Worm (Caenorhabditis elegans) whole organism, L1 larva: ENCODE results near the gene C06A1.7.

ENCODE experiments used
- nhr-76 ChIP-seq: sonication (generic microtip); optimal IDR thresholded peaks from 2 replicates; lab custom pipeline; 2017; ENCODE audit warnings: missing biosample characterization, missing genetic modification characterization
- nhr-77 ChIP-seq: fragments of 150-350 bp; optimal IDR thresholded peaks from 2 replicates; lab custom pipeline; 2014; ENCODE audit warnings: missing biosample characterization, missing genetic modification characterization

DNA sequence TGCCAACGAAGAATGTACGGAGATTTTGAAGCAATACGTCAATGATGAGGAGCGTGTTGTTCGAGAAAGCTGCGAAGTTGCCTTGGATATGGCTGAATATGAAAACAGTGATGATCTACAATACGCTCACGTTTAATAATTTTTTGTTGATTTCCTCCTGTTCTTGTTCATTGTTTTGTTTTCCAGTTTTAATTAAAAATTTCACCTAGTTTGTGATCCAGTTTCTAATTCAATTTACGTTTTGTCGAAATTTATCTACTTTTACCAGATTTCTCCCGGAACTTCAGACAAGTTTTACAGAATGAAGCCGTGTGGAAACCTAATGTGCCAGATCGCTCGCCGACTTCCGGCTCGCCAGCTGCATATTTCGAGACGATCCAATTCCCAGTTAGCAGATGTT lies 16.1 kb downstream of the C06A1.7 start, which contains the start of gene dap-3:
- no peak for TF ChIP-seq nhr-77 (tag; lab: Kevin White, UChicago)
- TF ChIP-seq nhr-76 (tag; lab: Kevin White, UChicago): no peak
